Worm (Caenorhabditis elegans): ENCODE results near the gene unc-27.

DNA sequence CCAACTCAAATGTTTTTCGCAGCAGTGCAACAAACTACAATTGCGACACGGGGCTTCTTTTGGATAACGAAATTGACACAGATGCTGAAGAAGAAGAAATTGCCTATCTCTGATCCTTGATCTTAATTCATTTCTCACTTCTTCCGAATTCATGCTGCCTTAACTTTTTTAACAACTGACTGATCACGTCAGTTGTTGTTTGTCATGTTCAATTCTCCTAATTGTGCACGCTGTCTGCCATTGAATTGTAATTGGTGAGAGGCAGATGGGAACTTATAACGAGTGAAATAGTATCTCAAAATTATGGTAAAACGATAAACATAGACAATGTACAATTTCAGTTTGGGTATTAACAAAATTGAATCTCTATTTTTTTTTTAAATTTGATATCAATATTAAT, 2.6 kb upstream of the unc-27 start:
- peak; percentile 80 for TF ChIP-seq rnt-1 (tag; optimal IDR thresholded peaks at IDR 0.05)
- no peak for TF ChIP-seq zip-4 (GFP tag; optimal IDR thresholded peaks at IDR 0.05)
- TF ChIP-seq lin-39 (tag; optimal IDR thresholded peaks at IDR 0.05): peak; percentile 18
- no peak for TF ChIP-seq ama-1 (optimal IDR thresholded peaks at IDR 0.05)
- TF ChIP-seq elt-2 (tag; optimal IDR thresholded peaks at IDR 0.05): no peak
- no peak for TF ChIP-seq nhr-237 (tag; optimal IDR thresholded peaks at IDR 0.05)
- no peak for TF ChIP-seq elt-3 (tag; optimal IDR thresholded peaks at IDR 0.05)
- no peak for TF ChIP-seq mep-1 (tag; optimal IDR thresholded peaks at IDR 0.05)
- no peak for TF ChIP-seq unc-62 (GFP tag; optimal IDR thresholded peaks at IDR 0.05)
- no peak for TF ChIP-seq ztf-11 (tag; optimal IDR thresholded peaks at IDR 0.05)
